Fruit fly (Drosophila melanogaster): Measurements from ENCODE around the gene CG14866.

DNA sequence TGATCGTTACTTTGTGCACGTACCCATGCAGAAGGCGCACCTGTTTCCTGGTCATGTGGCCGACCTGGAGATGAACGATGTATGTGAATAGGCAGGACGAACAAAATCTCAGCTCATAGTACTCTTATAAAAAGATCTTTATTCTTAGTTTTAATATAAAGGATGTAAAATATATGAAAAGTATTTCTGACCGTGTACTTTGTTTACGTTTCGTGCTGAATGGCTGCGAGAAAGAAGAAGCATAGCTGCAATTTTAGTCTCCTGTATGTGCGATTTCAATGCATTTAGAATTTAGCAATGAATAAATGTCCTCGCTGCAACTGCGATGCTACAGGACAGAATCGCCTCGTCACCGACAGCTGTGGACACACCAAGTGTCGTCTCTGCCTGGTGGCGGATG, 31.6 kb downstream of the CG14866 start, which contains the start of the genes CG42726 and CG42727:
- TF ChIP-seq Clk (GFP tag; optimal IDR thresholded peaks at IDR 0.05) (no peak), kay (GFP tag; ENCODE audit: borderline replicate concordance) (no peak), CG5204 (GFP tag; optimal IDR thresholded peaks at IDR 0.05) (no peak), CG7101 (tag; optimal IDR thresholded peaks at IDR 0.05) (peak; percentile 36), toe (GFP tag; optimal IDR thresholded peaks at IDR 0.05) (no peak)

Measured in whole organism, adult.